Worm (Caenorhabditis elegans): Measurements from ENCODE around the gene F20G2.5.

DNA sequence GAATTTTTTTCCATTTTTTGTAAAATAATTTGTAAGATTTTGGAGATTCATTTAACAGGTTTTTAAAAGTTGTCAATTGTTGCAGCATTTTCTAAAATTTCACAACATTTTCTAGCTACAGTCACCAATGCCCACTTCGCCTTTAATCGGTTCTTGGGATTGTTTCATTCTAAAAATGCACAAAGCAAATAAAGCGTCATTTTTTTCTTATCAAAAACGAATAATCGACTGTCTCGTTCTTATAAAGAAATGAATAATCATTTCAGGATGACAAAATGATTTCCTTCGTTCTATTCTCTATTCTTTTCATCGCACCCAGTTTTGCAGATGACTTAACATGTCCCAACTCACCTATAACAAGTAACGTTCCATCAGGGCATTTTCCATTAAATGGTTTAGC lies 4.2 kb downstream of the F20G2.5 start, which contains the start of gene F53C11.1:
- TF ChIP-seq R02D3.7 (tag; optimal IDR thresholded peaks at IDR 0.05) (no peak), nhr-11 (tag; optimal IDR thresholded peaks at IDR 0.05) (no peak), aly-2 (tag; optimal IDR thresholded peaks at IDR 0.05) (no peak), skn-1 (tag; optimal IDR thresholded peaks at IDR 0.05) (no peak), nhr-76 (tag; optimal IDR thresholded peaks at IDR 0.05) (no peak), lin-39 (tag; optimal IDR thresholded peaks at IDR 0.05) (no peak), lsy-12 (tag; optimal IDR thresholded peaks at IDR 0.05) (no peak), pqm-1 (tag; optimal IDR thresholded peaks at IDR 0.05) (peak; percentile 73)

Measured in whole organism, L3 larva.